Worm (Caenorhabditis elegans) whole organism, L4/young adult: ENCODE measurements around the gene ugtp-1.

ENCODE experiments used
- W03F9.2 ChIP-seq: fragments of 150-350 bp; optimal IDR thresholded peaks from 2 replicates; lab custom pipeline; 2014; ENCODE audit warnings: missing biosample characterization, missing genetic modification characterization
- him-1 ChIP-seq: sonication (generic microtip); optimal IDR thresholded peaks from 2 replicates; lab custom pipeline; 2016; ENCODE audit warnings: missing genotype, missing genetic modification reagents, missing genetic modification characterization, missing compliant biosample characterization

ce11 chrIII:8771162-8771561 is 20.7 kb upstream of the ugtp-1 start, which contains the start of gene K02D10.2:
- no peak for TF ChIP-seq W03F9.2
- no peak for TF ChIP-seq him-1
